Worm (Caenorhabditis elegans): ENCODE results near the gene agt-1.

ce11 chrIV:13371699-13372098 is 2.5 kb upstream of the agt-1 start, which contains the start of gene Y62E10A.6:
- TF ChIP-seq somi-1 (GFP tag; optimal IDR thresholded peaks at IDR 0.05) (no peak), snpc-4 (GFP tag; optimal IDR thresholded peaks at IDR 0.05) (no peak), snpc-4 (tag; optimal IDR thresholded peaks at IDR 0.05) (no peak), Y53G8AR.9 (GFP tag; conservative IDR thresholded peaks at IDR 0.05) (no peak), athp-1 (tag; optimal IDR thresholded peaks at IDR 0.05) (no peak), nfya-1 (tag; optimal IDR thresholded peaks at IDR 0.05; ENCODE audit: borderline replicate concordance, insufficient read depth) (no peak), F57A8.1 (GFP tag; optimal IDR thresholded peaks at IDR 0.05) (no peak), ztf-22 (GFP tag; optimal IDR thresholded peaks at IDR 0.05) (no peak), cebp-2 (GFP tag; IDR thresholded peaks at IDR 0.05) (no peak), lag-1 (GFP tag; IDR thresholded peaks at IDR 0.05) (no peak), egrh-3 (GFP tag; IDR thresholded peaks at IDR 0.05) (no peak), tbx-9 (tag; optimal IDR thresholded peaks at IDR 0.05; ENCODE audit: borderline replicate concordance) (no peak), mcd-1 (GFP tag; IDR thresholded peaks at IDR 0.05) (no peak)
